Fruit fly (Drosophila melanogaster) whole organism, embryonic: ENCODE data around the gene nuf.

Experiments
- B-H1 ChIP-seq: fragments of 200-800 bp; sonication (Bioruptor generic); IDR thresholded peaks from 3 replicates; pipeline ENCODE4 v1.3.6; 2022; ENCODE audit warnings: missing biosample characterization, missing genetic modification characterization
- Blimp-1 ChIP-seq: fragments of 200-800 bp; sonication (Bioruptor generic); optimal IDR thresholded peaks from 3 replicates; lab custom pipeline; 2018; ENCODE audit warnings: missing biosample characterization, missing genetic modification characterization, mild to moderate bottlenecking, moderate library complexity, missing genetic modification reagents
- CG10274 ChIP-seq: fragments of 200-800 bp; sonication (Bioruptor generic); optimal IDR thresholded peaks from 3 replicates; lab custom pipeline; 2017; ENCODE audit warnings: missing biosample characterization, mild to moderate bottlenecking, missing genetic modification characterization
- CG10431 ChIP-seq: fragments of 200-800 bp; sonication (Bioruptor generic); optimal IDR thresholded peaks from 3 replicates; lab custom pipeline; 2018; ENCODE audit warnings: missing biosample characterization, mild to moderate bottlenecking, missing genetic modification characterization
- CG10565 ChIP-seq: fragments of 200-800 bp; sonication (Bioruptor generic); optimal IDR thresholded peaks from 3 replicates; lab custom pipeline; 2016; ENCODE audit warnings: missing biosample characterization, mild to moderate bottlenecking, missing genetic modification characterization
- CG11695 ChIP-seq: fragments of 200-800 bp; sonication (Bioruptor generic); IDR thresholded peaks from 3 replicates; pipeline ENCODE4 v1.3.6; 2022; ENCODE audit warnings: missing biosample characterization, missing genetic modification characterization
- CG12391 ChIP-seq: fragments of 200-800 bp; sonication (Bioruptor generic); optimal IDR thresholded peaks from 3 replicates; lab custom pipeline; 2018; ENCODE audit warnings: missing biosample characterization, mild to moderate bottlenecking, missing genetic modification characterization, moderate library complexity
- CG14710 ChIP-seq: fragments of 200-800 bp; sonication (Bioruptor generic); optimal IDR thresholded peaks from 3 replicates; lab custom pipeline; 2019; ENCODE audit warnings: missing biosample characterization, mild to moderate bottlenecking, missing genetic modification characterization, moderate library complexity
- CG15269 ChIP-seq: fragments of 200-800 bp; sonication (Bioruptor generic); optimal IDR thresholded peaks from 2 replicates; lab custom pipeline; 2018; ENCODE audit warnings: missing biosample characterization, mild to moderate bottlenecking, missing genetic modification characterization, moderate library complexity
- CG17361 ChIP-seq: fragments of 200-800 bp; sonication (Bioruptor generic); IDR thresholded peaks from 3 replicates; pipeline ENCODE4 v1.3.6; 2022; ENCODE audit warnings: missing biosample characterization, missing genetic modification characterization
- CG17829 ChIP-seq: fragments of 200-800 bp; optimal IDR thresholded peaks from 2 replicates; lab custom pipeline; 2019; ENCODE audit warnings: missing biosample characterization, mild to moderate bottlenecking, missing genetic modification characterization, moderate library complexity
- CG2129 ChIP-seq: fragments of 200-800 bp; sonication (Bioruptor generic); IDR thresholded peaks from 2 replicates; pipeline ENCODE4 v1.3.6; 2022; ENCODE audit warnings: missing biosample characterization, missing genetic modification characterization; ENCODE audit not compliant: partially characterized antibody
- CG2199 ChIP-seq: fragments of 200-800 bp; sonication (Bioruptor generic); IDR thresholded peaks from 3 replicates; pipeline ENCODE4 v1.3.6; 2022; ENCODE audit warnings: missing biosample characterization, missing genetic modification characterization
- CG2202 ChIP-seq: fragments of 200-800 bp; sonication (Bioruptor generic); optimal IDR thresholded peaks from 2 replicates; lab custom pipeline; 2018; ENCODE audit warnings: missing biosample characterization, mild to moderate bottlenecking, missing genetic modification characterization
- CG30431 ChIP-seq: fragments of 200-800 bp; sonication (Bioruptor generic); optimal IDR thresholded peaks from 2 replicates; lab custom pipeline; 2017; ENCODE audit warnings: missing biosample characterization, missing genetic modification characterization
- CG31365 ChIP-seq: fragments of 200-800 bp; sonication (Bioruptor generic); optimal IDR thresholded peaks from 2 replicates; lab custom pipeline; 2018; ENCODE audit warnings: missing biosample characterization, mild to moderate bottlenecking, missing genetic modification characterization
- CG31441 ChIP-seq: fragments of 200-800 bp; sonication (Bioruptor generic); IDR thresholded peaks from 2 replicates; pipeline ENCODE4 v1.3.6; 2022; ENCODE audit warnings: missing biosample characterization, missing genetic modification characterization
- CG42726 ChIP-seq: fragments of 200-800 bp; sonication (Bioruptor generic); IDR thresholded peaks from 2 replicates; pipeline ENCODE4 v1.3.6; 2022; ENCODE audit warnings: missing biosample characterization, missing genetic modification characterization; ENCODE audit not compliant: partially characterized antibody
- CG4730 ChIP-seq: fragments of 200-800 bp; sonication (Bioruptor generic); IDR thresholded peaks from 2 replicates; pipeline ENCODE4 v1.3.6; 2022; ENCODE audit warnings: missing biosample characterization, missing genetic modification characterization
- CG6683 ChIP-seq: fragments of 200-800 bp; sonication (Bioruptor generic); optimal IDR thresholded peaks from 2 replicates; lab custom pipeline; 2017; ENCODE audit warnings: missing biosample characterization, mild to moderate bottlenecking, missing genetic modification characterization, missing genetic modification reagents
- CG7928 ChIP-seq: fragments of 200-800 bp; sonication (Bioruptor generic); optimal IDR thresholded peaks from 2 replicates; lab custom pipeline; 2017; ENCODE audit warnings: missing biosample characterization, mild to moderate bottlenecking, missing genetic modification characterization
- Fer1 ChIP-seq: fragments of 200-800 bp; sonication (Bioruptor generic); optimal IDR thresholded peaks from 2 replicates; lab custom pipeline; 2017; ENCODE audit warnings: missing biosample characterization, mild to moderate bottlenecking, missing genetic modification characterization
- H15 ChIP-seq: fragments of 200-800 bp; sonication (Bioruptor generic); IDR thresholded peaks from 3 replicates; pipeline ENCODE4 v1.3.6; 2022; ENCODE audit warnings: missing biosample characterization, missing genetic modification characterization
- Hr39 ChIP-seq: fragments of >200 bp; optimal IDR thresholded peaks from 2 replicates; lab custom pipeline; 2017
- Max ChIP-seq: fragments of 200-800 bp; sonication (Bioruptor generic); optimal IDR thresholded peaks from 2 replicates; lab custom pipeline; 2016; ENCODE audit warnings: missing biosample characterization, mild to moderate bottlenecking, missing genetic modification characterization
- Med ChIP-seq: fragments of 200-800 bp; sonication (Bioruptor generic); peaks from one replicate; lab custom pipeline; 2016; ENCODE audit warnings: missing biosample characterization, missing genetic modification characterization, mild to moderate bottlenecking, inconsistent platforms, moderate library complexity
- Ptx1 ChIP-seq: fragments of 200-800 bp; sonication (Bioruptor generic); IDR thresholded peaks from 2 replicates; pipeline ENCODE4 v1.3.6; 2022; ENCODE audit warnings: missing biosample characterization, missing genetic modification characterization
- Side ChIP-seq: fragments of 200-800 bp; sonication (Bioruptor generic); optimal IDR thresholded peaks from 2 replicates; lab custom pipeline; 2016; ENCODE audit warnings: missing biosample characterization, missing genetic modification characterization
- Sin3A ChIP-seq: fragments of >200 bp; optimal IDR thresholded peaks from 2 replicates; lab custom pipeline; 2018
- Sox102F ChIP-seq: fragments of 200-800 bp; sonication (Bioruptor generic); optimal IDR thresholded peaks from 2 replicates; lab custom pipeline; 2018; ENCODE audit warnings: missing biosample characterization, mild to moderate bottlenecking, missing genetic modification characterization, moderate library complexity
- Ssrp ChIP-seq: fragments of 200-800 bp; sonication (Bioruptor generic); optimal IDR thresholded peaks from 2 replicates; lab custom pipeline; 2018; ENCODE audit warnings: missing biosample characterization, mild to moderate bottlenecking, missing genetic modification characterization, moderate library complexity
- Stat92E ChIP-seq, 3 experiments: fragments of >200 bp in 2 of 3; fragments of 200-800 bp in 1 of 3; sonication (Bioruptor generic) in 1 of 3; optimal IDR thresholded peaks; 2 replicates each; lab custom pipeline; 2017 to 2019; ENCODE audit warnings: missing biosample characterization in 3 of 3, missing genetic modification characterization in 3 of 3, mild to moderate bottlenecking in 1 of 3, moderate library complexity in 1 of 3
- Usf ChIP-seq: fragments of 200-800 bp; sonication (Bioruptor generic); optimal IDR thresholded peaks from 2 replicates; lab custom pipeline; 2017; ENCODE audit warnings: missing genotype, missing biosample characterization, missing genetic modification characterization
- Vsx1 ChIP-seq: fragments of 200-800 bp; sonication (Bioruptor generic); optimal IDR thresholded peaks from 2 replicates; lab custom pipeline; 2017; ENCODE audit warnings: missing biosample characterization, mild to moderate bottlenecking, missing genetic modification characterization, missing genetic modification reagents
- ac ChIP-seq: fragments of 200-800 bp; sonication (Bioruptor generic); optimal IDR thresholded peaks from 3 replicates; lab custom pipeline; 2017; ENCODE audit warnings: missing biosample characterization, mild to moderate bottlenecking, missing genetic modification characterization
- bab2 ChIP-seq: fragments of 200-800 bp; sonication (Bioruptor generic); optimal IDR thresholded peaks from 2 replicates; lab custom pipeline; 2016; ENCODE audit warnings: missing biosample characterization, missing genetic modification characterization
- corto ChIP-seq: fragments of 200-800 bp; sonication (Bioruptor generic); optimal IDR thresholded peaks from 2 replicates; lab custom pipeline; 2016; ENCODE audit warnings: missing biosample characterization, mild to moderate bottlenecking, missing genetic modification characterization, moderate library complexity
- crc ChIP-seq: fragments of 200-800 bp; sonication (Bioruptor generic); optimal IDR thresholded peaks from 2 replicates; lab custom pipeline; 2016; ENCODE audit warnings: missing biosample characterization, missing genetic modification characterization
- emc ChIP-seq: fragments of 200-800 bp; sonication (Bioruptor generic); optimal IDR thresholded peaks from 2 replicates; lab custom pipeline; 2016; ENCODE audit warnings: missing biosample characterization, missing genetic modification characterization
- fd96Cb ChIP-seq: fragments of 200-800 bp; sonication (Bioruptor generic); optimal IDR thresholded peaks from 2 replicates; lab custom pipeline; 2018; ENCODE audit warnings: missing biosample characterization, mild to moderate bottlenecking, missing genetic modification characterization, moderate library complexity
- kah ChIP-seq: fragments of 200-800 bp; sonication (Bioruptor generic); optimal IDR thresholded peaks from 2 replicates; lab custom pipeline; 2018; ENCODE audit warnings: missing biosample characterization, mild to moderate bottlenecking, missing genetic modification characterization
- mirr ChIP-seq: fragments of 200-800 bp; sonication (Bioruptor generic); optimal IDR thresholded peaks from 3 replicates; lab custom pipeline; 2018; ENCODE audit warnings: missing biosample characterization, mild to moderate bottlenecking, missing genetic modification characterization
- nmo ChIP-seq: fragments of 200-800 bp; sonication (Bioruptor generic); optimal IDR thresholded peaks from 2 replicates; lab custom pipeline; 2018; ENCODE audit warnings: missing biosample characterization, mild to moderate bottlenecking, missing genetic modification characterization, moderate library complexity
- oc ChIP-seq: fragments of 200-800 bp; sonication (Bioruptor generic); optimal IDR thresholded peaks from 2 replicates; lab custom pipeline; 2018; ENCODE audit warnings: missing biosample characterization, mild to moderate bottlenecking, missing genetic modification characterization, moderate library complexity
- onecut ChIP-seq: fragments of 200-800 bp; sonication (Bioruptor generic); IDR thresholded peaks from 2 replicates; pipeline ENCODE4 v1.3.6; 2022; ENCODE audit warnings: missing biosample characterization, missing genetic modification characterization
- pan ChIP-seq, 4 experiments: fragments of >200 bp in 3 of 4; fragments of 200-800 bp in 1 of 4; sonication (Bioruptor generic) in 1 of 4; optimal IDR thresholded peaks in 3 of 4; IDR thresholded peaks in 1 of 4; 2 replicates each; pipeline versions ENCODE4 v1.3.6 to Lab custom; 2017 to 2022; ENCODE audit warnings: missing biosample characterization in 2 of 4, missing genetic modification characterization in 2 of 4, mixed read lengths in 1 of 4
- pho ChIP-seq: fragments of 200-800 bp; sonication (Bioruptor generic); optimal IDR thresholded peaks from 2 replicates; lab custom pipeline; 2016; ENCODE audit warnings: missing biosample characterization, missing genetic modification characterization
- psq ChIP-seq: fragments of 200-800 bp; sonication (Bioruptor generic); optimal IDR thresholded peaks from 2 replicates; lab custom pipeline; 2017; ENCODE audit warnings: missing biosample characterization, missing genetic modification characterization
- sens ChIP-seq: fragments of 200-800 bp; sonication (Bioruptor generic); peaks from one replicate; lab custom pipeline; 2016; ENCODE audit warnings: missing biosample characterization, missing genetic modification characterization
- trem ChIP-seq: fragments of 200-800 bp; optimal IDR thresholded peaks from 3 replicates; lab custom pipeline; 2019; ENCODE audit warnings: missing biosample characterization, mild to moderate bottlenecking, missing genetic modification characterization, moderate library complexity

nuf gene

dm6 chr3L:14145666-14146314 lies 44.9 kb upstream of the nuf start (continued):
- TF ChIP-seq Max (GFP tag; lab: Kevin White, UChicago) (no peak), pan (optimal IDR thresholded peaks at IDR 0.05; lab: Kevin White, UChicago) (no peak), pan (GFP tag; optimal IDR thresholded peaks at IDR 0.05 in 1 of 2, IDR thresholded peaks at IDR 0.05 in 1 of 2) (no peak), CG12391 (tag; lab: Kevin White, UChicago) (no peak), CG6683 (GFP tag; lab: Kevin White, UChicago) (no peak), Ssrp (tag; lab: Kevin White, UChicago) (no peak), CG10274 (no peak), CG11695 (GFP tag; lab: Robert Waterston, UW) (no peak), Ptx1 (GFP tag; lab: Robert Waterston, UW) (no peak), ac (no peak), emc (GFP tag; lab: Kevin White, UChicago) (no peak), B-H1 (GFP tag; lab: Robert Waterston, UW) (no peak), psq (no peak), Sox102F (no peak), CG15269 (tag; lab: Kevin White, UChicago) (no peak), CG10565 (GFP tag; lab: Kevin White, UChicago) (no peak), Blimp-1 (peak; percentile 37), onecut (no peak), sens (GFP tag; lab: Kevin White, UChicago) (no peak), CG17829 (tag; lab: Kevin White, UChicago) (peak; percentile 28), fd96Cb (tag; lab: Kevin White, UChicago) (peak; percentile 32), CG31441 (GFP tag; lab: Robert Waterston, UW) (peak; percentile 40), Med (no peak), CG31365 (tag; lab: Kevin White, UChicago) (no peak), Sin3A (lab: Kevin White, UChicago) (no peak), CG2202 (tag; lab: Kevin White, UChicago) (no peak), Side (GFP tag; lab: Kevin White, UChicago) (no peak), CG2199 (no peak), Vsx1 (no peak), Hr39 (no peak), Stat92E (GFP tag; optimal IDR thresholded peaks at IDR 0.05; lab: Kevin White, UChicago) (no peak), CG42726 (GFP tag; lab: Robert Waterston, UW) (no peak), CG10431 (GFP tag; lab: Kevin White, UChicago) (no peak), Usf (GFP tag; lab: Kevin White, UChicago) (no peak), CG17361 (GFP tag; lab: Robert Waterston, UW) (peak; percentile 48; the same call in 1 of the 3 replicates), oc (tag; lab: Kevin White, UChicago) (no peak), trem (tag; lab: Kevin White, UChicago) (peak; percentile 42), H15 (no peak), crc (GFP tag; lab: Kevin White, UChicago) (no peak), Fer1 (GFP tag; lab: Kevin White, UChicago) (no peak), CG30431 (no peak), CG2129 (GFP tag; lab: Robert Waterston, UW) (no peak), CG7928 (GFP tag; lab: Kevin White, UChicago) (no peak), kah (GFP tag; lab: Kevin White, UChicago) (no peak), nmo (GFP tag; lab: Kevin White, UChicago) (peak; percentile 61), pho (GFP tag; lab: Kevin White, UChicago) (no peak), CG14710 (tag; lab: Kevin White, UChicago) (peak; percentile 58), mirr (no peak), corto (no peak), CG4730 (no peak), bab2 (GFP tag; lab: Kevin White, UChicago) (no peak)
